Worm (Caenorhabditis elegans) whole organism, L1 larva: Measurements from ENCODE around the gene F09G8.10.

Experiments used
- ceh-82 ChIP-seq, 3 experiments: fragments of 150-350 bp in 1 of 3; sonication (generic microtip) in 2 of 3; optimal IDR thresholded peaks; 2 replicates each; lab custom pipeline; 2014 to 2017; ENCODE audit warnings: missing biosample characterization in 3 of 3, missing genetic modification characterization in 3 of 3
- mab-9 ChIP-seq: fragments of 200-800 bp; sonication (Bioruptor generic); IDR thresholded peaks from 2 replicates; pipeline ENCODE4 v1.3.6; 2022; ENCODE audit warnings: missing genetic modification reagents, missing genetic modification characterization, missing compliant biosample characterization

ce11 chrIII:8279567-8279966 is 7.6 kb upstream of the F09G8.10 start:
- TF ChIP-seq mab-9 (GFP tag; lab: Robert Waterston, UW) (no peak), ceh-82 (tag; optimal IDR thresholded peaks at IDR 0.05; lab: Kevin White, UChicago) (no peak)
